Worm (Caenorhabditis elegans) whole organism, L4/young adult: Measurements from ENCODE around the gene Y17G7B.8.

Experiments
- W03F9.2 ChIP-seq: fragments of 150-350 bp; optimal IDR thresholded peaks from 2 replicates; lab custom pipeline; 2014; ENCODE audit warnings: missing biosample characterization, missing genetic modification characterization
- dao-5 ChIP-seq: sonication (generic microtip); optimal IDR thresholded peaks from 2 replicates; lab custom pipeline; 2016; ENCODE audit warnings: missing genotype, missing genetic modification characterization, moderate library complexity, missing compliant biosample characterization
- him-1 ChIP-seq: sonication (generic microtip); optimal IDR thresholded peaks from 2 replicates; lab custom pipeline; 2016; ENCODE audit warnings: missing genotype, missing genetic modification reagents, missing genetic modification characterization, missing compliant biosample characterization

DNA sequence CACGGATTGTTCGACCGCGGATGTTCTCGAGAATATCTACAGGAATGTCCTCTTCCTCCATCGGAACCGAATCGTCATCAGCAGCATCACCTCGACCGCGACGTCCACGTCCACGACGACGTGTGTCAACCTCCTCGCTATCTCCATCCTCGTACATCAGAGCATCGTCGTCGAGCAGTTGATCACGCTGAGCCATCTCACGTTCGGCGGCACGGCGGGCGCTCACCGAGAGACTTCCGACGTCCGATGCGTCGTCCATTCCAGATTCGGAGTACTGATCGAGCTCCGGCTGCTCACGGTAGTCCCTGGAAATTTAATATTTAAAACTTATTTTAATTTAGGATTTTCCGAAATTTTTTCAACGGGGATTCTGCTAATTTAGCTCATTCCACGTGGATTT, 21.6 kb downstream of the Y17G7B.8 start:
- TF ChIP-seq W03F9.2 (tag; lab: Kevin White, UChicago) (no peak), dao-5 (no peak), him-1 (tag; lab: Kevin White, UChicago) (no peak)
